Worm (Caenorhabditis elegans): ENCODE data around the gene hlh-27.

hlh-27 gene

ce11 chrII:5531855-5532328 is 8.1 kb downstream of the hlh-27 start, which contains the start of gene C17C3.9:
Gene C17C3.9 (minus strand): TSS chrII:5532278.
- no peak for TF ChIP-seq sma-9 (GFP tag; optimal IDR thresholded peaks at IDR 0.05)
- no peak for TF ChIP-seq sma-9 (tag; optimal IDR thresholded peaks at IDR 0.05)
- TF ChIP-seq dmd-4 (tag; optimal IDR thresholded peaks at IDR 0.05), result no peak
- TF ChIP-seq fos-1 (tag; optimal IDR thresholded peaks at IDR 0.05), result no peak
- no peak for TF ChIP-seq crh-2 (tag; optimal IDR thresholded peaks at IDR 0.05)
- no peak for TF ChIP-seq ztf-4 (tag; optimal IDR thresholded peaks at IDR 0.05)
- no peak for TF ChIP-seq nhr-25 (tag; optimal IDR thresholded peaks at IDR 0.05)
- no peak for TF ChIP-seq nhr-129 (tag; optimal IDR thresholded peaks at IDR 0.05)
- no peak for TF ChIP-seq nhr-77 (tag; optimal IDR thresholded peaks at IDR 0.05)
- TF ChIP-seq Y55F3AM.14 (GFP tag; optimal IDR thresholded peaks at IDR 0.05), result no peak
- TF ChIP-seq ama-1 (optimal IDR thresholded peaks at IDR 0.05), result no peak
- no peak for TF ChIP-seq nhr-12 (tag; optimal IDR thresholded peaks at IDR 0.05)

ce11 chrII:5527841-5528240 is 12.2 kb downstream of the hlh-27 start, which contains the start of gene ZK177.1:
Gene ZK177.1 (plus strand): TSS chrII:5528141.
- TF ChIP-seq crh-2 (tag; optimal IDR thresholded peaks at IDR 0.05) (no peak), nhr-10 (tag; optimal IDR thresholded peaks at IDR 0.05) (no peak), ZK546.5 (tag; optimal IDR thresholded peaks at IDR 0.05) (no peak), unc-55 (GFP tag; optimal IDR thresholded peaks at IDR 0.05) (no peak), ztf-1 (GFP tag; conservative IDR thresholded peaks at IDR 0.05) (no peak), skn-1 (tag; optimal IDR thresholded peaks at IDR 0.05) (no peak), egl-27 (tag; optimal IDR thresholded peaks at IDR 0.05) (no peak), ceh-82 (tag; optimal IDR thresholded peaks at IDR 0.05) (no peak), nhr-6 (tag; optimal IDR thresholded peaks at IDR 0.05) (no peak), unc-39 (tag; optimal IDR thresholded peaks at IDR 0.05) (no peak), nhr-237 (tag; optimal IDR thresholded peaks at IDR 0.05) (no peak), lin-39 (tag; optimal IDR thresholded peaks at IDR 0.05) (no peak)

- TF ChIP-seq nhr-77 (tag; optimal IDR thresholded peaks at IDR 0.05), result no peak
- no peak for TF ChIP-seq Y55F3AM.14 (GFP tag; optimal IDR thresholded peaks at IDR 0.05)
- no peak for TF ChIP-seq lin-11 (tag; optimal IDR thresholded peaks at IDR 0.05)
- no peak for TF ChIP-seq elt-3 (tag; optimal IDR thresholded peaks at IDR 0.05)
- TF ChIP-seq lin-39 (tag; optimal IDR thresholded peaks at IDR 0.05), result no peak
- no peak for TF ChIP-seq nhr-11 (tag; optimal IDR thresholded peaks at IDR 0.05)
- TF ChIP-seq snpc-4 (tag; optimal IDR thresholded peaks at IDR 0.05), result no peak
- no peak for TF ChIP-seq nhr-12 (tag; optimal IDR thresholded peaks at IDR 0.05)
- no peak for TF ChIP-seq dmd-4 (tag; optimal IDR thresholded peaks at IDR 0.05)
- TF ChIP-seq lin-13 (GFP tag; optimal IDR thresholded peaks at IDR 0.05), result no peak
- no peak for TF ChIP-seq ceh-82 (tag; optimal IDR thresholded peaks at IDR 0.05)
- no peak for TF ChIP-seq egl-27 (tag; optimal IDR thresholded peaks at IDR 0.05)
- no peak for TF ChIP-seq peb-1 (tag; optimal IDR thresholded peaks at IDR 0.05)
- TF ChIP-seq ztf-4 (tag; optimal IDR thresholded peaks at IDR 0.05), result no peak
- TF ChIP-seq sma-3 (GFP tag; optimal IDR thresholded peaks at IDR 0.05), result no peak
- no peak for TF ChIP-seq ztf-1 (GFP tag; conservative IDR thresholded peaks at IDR 0.05)
- TF ChIP-seq unc-62 (GFP tag; optimal IDR thresholded peaks at IDR 0.05), result no peak
- TF ChIP-seq unc-55 (GFP tag; optimal IDR thresholded peaks at IDR 0.05), result no peak
Measured at ce11 chrII:5525297-5525696, 14.7 kb downstream of the hlh-27 start, which contains the start of gene tbx-35. Gene tbx-35 (minus strand): TSS chrII:5525397.

- TF ChIP-seq unc-39 (tag; optimal IDR thresholded peaks at IDR 0.05), result no peak
- TF ChIP-seq aly-2 (tag; optimal IDR thresholded peaks at IDR 0.05), result no peak
- TF ChIP-seq nhr-21 (tag; optimal IDR thresholded peaks at IDR 0.05), result no peak
- TF ChIP-seq ZK546.5 (tag; optimal IDR thresholded peaks at IDR 0.05), result no peak
- TF ChIP-seq ztf-11 (tag; optimal IDR thresholded peaks at IDR 0.05), result no peak
- TF ChIP-seq peb-1 (tag; optimal IDR thresholded peaks at IDR 0.05), result no peak
Measured at ce11 chrII:5522637-5523036, 17.4 kb downstream of the hlh-27 start, which contains the start of gene ZK177.11. Gene ZK177.11 (plus strand): TSS chrII:5522937.

ce11 chrII:5521411-5521810 is 18.6 kb downstream of the hlh-27 start, which contains the start of gene ZK177.12:
Gene ZK177.12 (plus strand): TSS chrII:5521711.
- TF ChIP-seq lsy-2 (tag; optimal IDR thresholded peaks at IDR 0.05) (no peak), sma-9 (GFP tag; optimal IDR thresholded peaks at IDR 0.05) (no peak), sma-9 (tag; optimal IDR thresholded peaks at IDR 0.05) (no peak), ceh-16 (tag; optimal IDR thresholded peaks at IDR 0.05) (no peak), peb-1 (tag; optimal IDR thresholded peaks at IDR 0.05) (no peak), unc-62 (GFP tag; optimal IDR thresholded peaks at IDR 0.05) (no peak), Y55F3AM.14 (GFP tag; optimal IDR thresholded peaks at IDR 0.05) (no peak), ama-1 (optimal IDR thresholded peaks at IDR 0.05) (no peak), nhr-25 (tag; optimal IDR thresholded peaks at IDR 0.05) (no peak), nhr-6 (tag; optimal IDR thresholded peaks at IDR 0.05) (no peak), sma-3 (GFP tag; optimal IDR thresholded peaks at IDR 0.05) (no peak), nhr-21 (tag; optimal IDR thresholded peaks at IDR 0.05) (no peak), lin-13 (GFP tag; optimal IDR thresholded peaks at IDR 0.05) (no peak), lin-11 (tag; optimal IDR thresholded peaks at IDR 0.05) (no peak), nhr-12 (tag; optimal IDR thresholded peaks at IDR 0.05) (no peak), ztf-4 (tag; optimal IDR thresholded peaks at IDR 0.05) (no peak), elt-1 (tag; optimal IDR thresholded peaks at IDR 0.05) (no peak), mdl-1 (tag; optimal IDR thresholded peaks at IDR 0.05) (no peak)

Data from whole organism, L2 larva.